Worm (Caenorhabditis elegans): ENCODE measurements around the gene svh-2.

svh-2 gene

DNA sequence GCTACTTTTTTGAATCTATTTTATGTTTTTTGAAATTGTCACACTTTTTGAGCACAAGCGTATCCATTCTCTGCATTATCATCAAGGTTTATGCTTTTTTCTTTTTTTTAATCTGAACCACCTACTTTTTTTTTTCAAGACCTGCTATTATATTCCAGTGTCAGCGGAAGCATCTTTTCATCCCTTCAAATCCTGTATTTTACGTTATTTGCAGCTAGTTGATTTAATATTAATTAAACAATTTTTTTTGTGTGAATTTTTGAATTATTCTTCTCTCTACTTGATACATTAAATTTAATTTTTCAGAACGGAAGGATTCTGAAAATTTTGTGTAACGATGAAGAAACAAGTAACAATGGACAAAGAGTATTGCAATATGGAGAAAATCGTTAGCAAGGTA is 56.6 kb downstream of the svh-2 start, which contains the start of gene C25B8.8:
TSS of gene C25B8.8 (plus strand) at position 301 of the 400 bp plus-strand sequence.
- TF ChIP-seq hlh-8 (tag; optimal IDR thresholded peaks at IDR 0.05): no peak
- TF ChIP-seq ref-2 (tag; optimal IDR thresholded peaks at IDR 0.05): no peak
- no peak for TF ChIP-seq pha-2 (tag; optimal IDR thresholded peaks at IDR 0.05)
- no peak for TF ChIP-seq pqm-1 (tag; optimal IDR thresholded peaks at IDR 0.05)
- TF ChIP-seq nhr-232 (tag; optimal IDR thresholded peaks at IDR 0.05): no peak
- TF ChIP-seq fax-1 (tag; optimal IDR thresholded peaks at IDR 0.05): no peak
- TF ChIP-seq che-1 (tag; optimal IDR thresholded peaks at IDR 0.05): no peak
- TF ChIP-seq rnt-1 (tag; optimal IDR thresholded peaks at IDR 0.05): no peak
- TF ChIP-seq ceh-24 (tag; optimal IDR thresholded peaks at IDR 0.05): no peak
- no peak for TF ChIP-seq elt-2 (tag; optimal IDR thresholded peaks at IDR 0.05)
- TF ChIP-seq ceh-34 (tag; optimal IDR thresholded peaks at IDR 0.05): no peak
- TF ChIP-seq mec-3 (tag; optimal IDR thresholded peaks at IDR 0.05; ENCODE audit: borderline replicate concordance): no peak
- no peak for TF ChIP-seq pax-1 (tag; optimal IDR thresholded peaks at IDR 0.05)
- no peak for TF ChIP-seq pat-9 (tag; optimal IDR thresholded peaks at IDR 0.05)
- TF ChIP-seq eyg-1 (tag; optimal IDR thresholded peaks at IDR 0.05): no peak
- no peak for TF ChIP-seq K02D7.2 (tag; optimal IDR thresholded peaks at IDR 0.05)

DNA sequence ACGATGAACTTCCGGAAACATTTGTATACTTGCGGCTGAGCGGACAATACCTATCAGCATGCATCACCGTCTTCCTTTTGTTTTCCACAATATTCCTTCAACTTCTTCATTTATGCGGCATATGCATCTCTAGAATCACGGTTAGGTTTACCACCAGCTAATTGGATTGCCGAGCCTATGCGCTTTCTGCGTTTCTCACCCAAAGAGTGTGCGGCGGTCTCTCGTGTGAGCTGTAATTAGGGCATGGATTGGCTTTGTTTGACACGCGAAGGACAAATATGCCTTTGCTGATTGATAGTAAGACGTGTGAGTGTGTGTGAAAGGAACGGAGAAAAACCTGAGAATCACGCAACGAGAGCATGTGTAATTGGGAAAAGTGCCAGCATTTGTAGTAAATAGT is 60.5 kb downstream of the svh-2 start:
- TF ChIP-seq lim-6 (tag; optimal IDR thresholded peaks at IDR 0.05) (no peak), pros-1 (tag; optimal IDR thresholded peaks at IDR 0.05) (no peak), che-1 (tag; optimal IDR thresholded peaks at IDR 0.05) (no peak), gmeb-2 (tag; optimal IDR thresholded peaks at IDR 0.05) (no peak), pag-3 (tag; optimal IDR thresholded peaks at IDR 0.05; ENCODE audit: borderline replicate concordance) (no peak), odd-2 (tag; optimal IDR thresholded peaks at IDR 0.05) (no peak), lin-11 (tag; optimal IDR thresholded peaks at IDR 0.05) (no peak), sdc-2 (tag; optimal IDR thresholded peaks at IDR 0.05) (no peak), hlh-13 (GFP tag; optimal IDR thresholded peaks at IDR 0.05) (no peak), ztf-16 (tag; optimal IDR thresholded peaks at IDR 0.05) (no peak), fkh-10 (GFP tag; optimal IDR thresholded peaks at IDR 0.05) (no peak), ceh-14 (tag; optimal IDR thresholded peaks at IDR 0.05) (peak; percentile 4), ets-4 (tag; optimal IDR thresholded peaks at IDR 0.05) (no peak), pax-1 (tag; optimal IDR thresholded peaks at IDR 0.05) (no peak), hlh-30 (tag; optimal IDR thresholded peaks at IDR 0.05; ENCODE audit: insufficient read depth) (no peak), ceh-31 (tag; optimal IDR thresholded peaks at IDR 0.05) (peak; percentile 33), unc-42 (tag; optimal IDR thresholded peaks at IDR 0.05) (peak; percentile 80), hlh-15 (tag; optimal IDR thresholded peaks at IDR 0.05) (no peak), F13H6.1 (tag; optimal IDR thresholded peaks at IDR 0.05) (no peak), ttx-3 (tag; optimal IDR thresholded peaks at IDR 0.05) (peak; percentile 6), unc-86 (tag; optimal IDR thresholded peaks at IDR 0.05) (no peak)
